Worm (Caenorhabditis elegans): ENCODE measurements around the gene F09C6.12.

Gene F09C6.12

DNA sequence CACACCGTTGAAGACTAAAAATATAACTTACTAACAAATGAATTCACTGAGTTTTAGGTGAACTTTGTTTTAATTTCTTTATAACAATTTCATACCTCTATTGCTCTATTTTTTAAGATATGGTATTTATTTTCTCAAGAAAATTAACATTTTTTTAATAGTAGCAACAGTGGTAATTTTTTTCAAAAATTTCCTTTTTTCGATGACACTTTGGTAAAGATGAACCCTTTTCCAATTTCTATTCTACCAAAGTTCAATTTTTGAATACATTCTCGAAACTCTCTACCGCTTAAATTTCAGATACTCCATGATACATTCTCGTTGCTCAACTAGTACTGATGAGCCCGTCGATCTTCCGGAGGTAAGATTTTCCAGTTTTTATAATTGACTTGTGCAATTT lies 29.3 kb downstream of the F09C6.12 start, which contains the start of gene nhr-116:
Gene nhr-116, plus strand, starts transcription at position 301 of the 400 bp plus-strand sequence.
- TF ChIP-seq die-1 (tag; optimal IDR thresholded peaks at IDR 0.05) (no peak), tbx-9 (tag; optimal IDR thresholded peaks at IDR 0.05; ENCODE audit: borderline replicate concordance) (no peak), T07F8.4 (tag; optimal IDR thresholded peaks at IDR 0.05) (no peak), somi-1 (GFP tag; optimal IDR thresholded peaks at IDR 0.05) (no peak), ztf-28 (GFP tag; IDR thresholded peaks at IDR 0.05) (no peak), bed-2 (GFP tag; IDR thresholded peaks at IDR 0.05) (no peak), hsf-1 (GFP tag; IDR thresholded peaks at IDR 0.05) (no peak), let-526 (GFP tag; IDR thresholded peaks at IDR 0.05) (no peak), ZK185.1 (tag; optimal IDR thresholded peaks at IDR 0.05; ENCODE audit: poor library complexity, severe bottlenecking) (no peak), K12H6.12 (tag; optimal IDR thresholded peaks at IDR 0.05) (no peak), akir-1 (GFP tag; optimal IDR thresholded peaks at IDR 0.05) (no peak), sdz-38 (tag; optimal IDR thresholded peaks at IDR 0.05) (no peak), ceh-100 (GFP tag; IDR thresholded peaks at IDR 0.05) (no peak), zim-3 (tag; optimal IDR thresholded peaks at IDR 0.05) (no peak)

DNA sequence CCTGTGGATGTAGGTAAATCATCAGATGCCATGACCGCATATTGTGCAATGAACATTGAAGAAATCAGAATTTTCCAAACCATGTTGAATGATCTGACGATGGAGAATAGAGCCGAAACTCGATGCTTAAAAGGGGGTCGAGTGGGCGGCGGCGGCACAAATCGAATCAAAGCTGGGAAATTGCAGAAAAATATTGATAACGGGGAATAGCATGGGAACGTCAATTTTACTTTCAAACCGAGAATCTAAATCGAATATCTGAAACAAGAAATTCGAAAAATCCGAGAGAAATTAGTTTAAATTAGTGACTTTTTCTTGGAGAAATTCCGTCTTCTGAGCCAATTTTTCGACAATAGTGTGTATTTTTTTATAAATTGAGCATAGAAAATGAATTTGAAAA lies 33.4 kb downstream of the F09C6.12 start, which contains the start of gene F09C6.10:
Gene F09C6.10, minus strand, starts transcription at position 101 of the 400 bp plus-strand sequence.
- TF ChIP-seq attf-6 (GFP tag; IDR thresholded peaks at IDR 0.05), result no peak
- no peak for TF ChIP-seq aptf-2 (GFP tag; conservative IDR thresholded peaks at IDR 0.05)
- no peak for TF ChIP-seq hlh-12 (tag; optimal IDR thresholded peaks at IDR 0.05)
- no peak for TF ChIP-seq lsy-27 (tag; optimal IDR thresholded peaks at IDR 0.05; ENCODE audit: borderline replicate concordance, insufficient read depth)
- no peak for TF ChIP-seq mxl-1 (tag; optimal IDR thresholded peaks at IDR 0.05)
- no peak for TF ChIP-seq nhr-120 (GFP tag; IDR thresholded peaks at IDR 0.05)
- no peak for TF ChIP-seq dox-1 (GFP tag; IDR thresholded peaks at IDR 0.05)
- TF ChIP-seq ztf-28 (GFP tag; IDR thresholded peaks at IDR 0.05), result no peak
- TF ChIP-seq K11D2.4 (GFP tag; IDR thresholded peaks at IDR 0.05), result no peak
- TF ChIP-seq attf-5 (GFP tag; optimal IDR thresholded peaks at IDR 0.05), result no peak
- TF ChIP-seq F39B2.1 (GFP tag; IDR thresholded peaks at IDR 0.05), result no peak
- TF ChIP-seq C17E4.6 (GFP tag; IDR thresholded peaks at IDR 0.05), result no peak
- TF ChIP-seq T07F8.4 (tag; optimal IDR thresholded peaks at IDR 0.05), result no peak
- TF ChIP-seq hmg-20 (GFP tag; IDR thresholded peaks at IDR 0.05), result no peak
- TF ChIP-seq somi-1 (GFP tag; optimal IDR thresholded peaks at IDR 0.05), result no peak
- TF ChIP-seq nhr-80 (tag; optimal IDR thresholded peaks at IDR 0.05), result no peak
- TF ChIP-seq snpc-1.3 (tag; optimal IDR thresholded peaks at IDR 0.05; ENCODE audit: insufficient read depth), result no peak
- no peak for TF ChIP-seq madf-6 (GFP tag; IDR thresholded peaks at IDR 0.05)

DNA sequence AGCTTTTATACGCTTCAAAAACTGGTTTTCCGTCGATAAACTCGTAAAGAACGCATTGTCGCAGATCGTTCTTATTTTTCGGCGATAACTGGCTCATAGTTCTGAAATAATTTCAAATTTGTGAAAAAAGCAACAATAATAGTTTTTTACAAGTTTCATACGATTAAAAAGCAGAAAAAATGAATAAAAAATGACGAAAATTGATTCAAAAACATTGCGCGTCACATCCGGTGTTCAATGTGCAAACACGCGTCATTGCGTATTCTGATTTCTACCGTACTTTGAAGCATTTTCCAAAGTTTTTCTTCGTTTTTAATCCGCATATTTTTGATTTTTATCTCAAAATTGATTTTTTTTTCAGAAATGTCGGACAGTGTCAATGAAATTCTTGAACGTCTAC lies 35.7 kb downstream of the F09C6.12 start, which contains the start of the genes fbxa-206 and Y102A5C.2:
Gene fbxa-206, minus strand, starts transcription at position 101 of the 400 bp plus-strand sequence.
Gene Y102A5C.2, plus strand, starts transcription at position 354 of the 400 bp plus-strand sequence.
- TF ChIP-seq F23B12.7 (tag; optimal IDR thresholded peaks at IDR 0.05; ENCODE audit: insufficient read depth) (no peak), lsl-1 (GFP tag; optimal IDR thresholded peaks at IDR 0.05) (peak; percentile 73)

DNA sequence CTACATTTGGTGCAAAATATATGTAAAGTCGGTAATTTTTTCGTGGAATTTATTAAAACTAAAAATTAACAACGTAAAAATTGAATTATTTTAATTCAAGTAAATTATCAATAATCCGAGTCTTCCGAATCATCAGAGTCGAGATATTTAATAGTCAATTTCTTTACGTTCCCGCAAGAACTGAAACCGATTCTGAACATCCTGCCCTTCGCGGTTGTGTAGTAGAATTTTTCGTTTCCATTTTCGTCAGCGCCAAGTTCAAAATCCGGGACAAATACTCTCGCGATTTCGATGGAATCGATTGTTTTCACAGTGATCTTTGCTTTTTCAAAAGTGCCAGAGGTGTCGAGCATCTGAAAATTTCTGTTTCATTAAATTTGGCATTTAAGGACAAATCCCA lies 37.0 kb downstream of the F09C6.12 start:
- no peak for TF ChIP-seq ets-4 (GFP tag; optimal IDR thresholded peaks at IDR 0.05)
- TF ChIP-seq Y53F4B.3 (GFP tag; IDR thresholded peaks at IDR 0.05), result no peak
- TF ChIP-seq nhr-27 (tag; optimal IDR thresholded peaks at IDR 0.05), result no peak
- TF ChIP-seq lin-40 (tag; optimal IDR thresholded peaks at IDR 0.05), result no peak
- peak; percentile 27 for TF ChIP-seq tbp1 (GFP tag; optimal IDR thresholded peaks at IDR 0.05)
- TF ChIP-seq hmg-1.2 (GFP tag; IDR thresholded peaks at IDR 0.05), result no peak
- TF ChIP-seq Y53G8AR.9 (GFP tag; conservative IDR thresholded peaks at IDR 0.05), result no peak
- no peak for TF ChIP-seq madf-3 (GFP tag; IDR thresholded peaks at IDR 0.05)
- TF ChIP-seq xnd-1 (tag; optimal IDR thresholded peaks at IDR 0.05), result peak; percentile 14
- TF ChIP-seq dpff-1 (tag; optimal IDR thresholded peaks at IDR 0.05), result no peak
- peak; percentile 45 for TF ChIP-seq madf-6 (GFP tag; IDR thresholded peaks at IDR 0.05)
- TF ChIP-seq hsf-1 (GFP tag; IDR thresholded peaks at IDR 0.05), result 0 out of 2 replicates have a peak, but pooled peaks have one; percentile 42
- no peak for TF ChIP-seq T07F8.4 (tag; optimal IDR thresholded peaks at IDR 0.05)
- TF ChIP-seq lir-1 (GFP tag; conservative IDR thresholded peaks at IDR 0.05), result no peak
- no peak for TF ChIP-seq F52B5.7 (tag; optimal IDR thresholded peaks at IDR 0.05)
- no peak for TF ChIP-seq Y67H2A.10 (GFP tag; conservative IDR thresholded peaks at IDR 0.05)
- no peak for TF ChIP-seq ztf-22 (GFP tag; optimal IDR thresholded peaks at IDR 0.05)
